Worm (Caenorhabditis elegans) whole organism, L4/young adult: ENCODE data around the gene sra-13.

ENCODE experiments used
- W03F9.2 ChIP-seq: fragments of 150-350 bp; optimal IDR thresholded peaks from 2 replicates; lab custom pipeline; 2014; ENCODE audit warnings: missing biosample characterization, missing genetic modification characterization
- him-1 ChIP-seq: sonication (generic microtip); optimal IDR thresholded peaks from 2 replicates; lab custom pipeline; 2016; ENCODE audit warnings: missing genotype, missing genetic modification reagents, missing genetic modification characterization, missing compliant biosample characterization

DNA sequence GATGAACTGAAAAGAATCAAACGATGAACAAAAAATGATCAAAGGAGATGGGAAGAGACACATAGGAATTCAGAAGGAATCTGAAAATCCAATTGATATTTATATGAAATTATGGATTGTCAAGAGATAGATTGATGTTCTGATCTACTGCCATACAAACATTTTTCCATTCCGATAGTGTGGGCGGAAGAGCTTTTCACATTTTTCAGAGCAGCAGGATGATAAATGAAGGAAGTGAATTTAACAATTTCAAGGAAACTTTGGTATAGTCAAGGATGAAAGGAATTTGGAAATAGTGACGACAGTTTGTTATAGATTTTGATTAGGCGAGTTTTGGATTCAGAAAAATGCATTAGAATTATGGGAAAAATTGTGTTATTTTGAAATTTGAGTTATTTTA is 2.2 kb upstream of the sra-13 start, which contains the start of gene ubc-24:
- no peak for TF ChIP-seq him-1 (tag; lab: Kevin White, UChicago)
- TF ChIP-seq W03F9.2 (tag; lab: Kevin White, UChicago), result no peak
